Worm (Caenorhabditis elegans): ENCODE measurements around the gene nhr-118.

The nhr-118 gene

DNA sequence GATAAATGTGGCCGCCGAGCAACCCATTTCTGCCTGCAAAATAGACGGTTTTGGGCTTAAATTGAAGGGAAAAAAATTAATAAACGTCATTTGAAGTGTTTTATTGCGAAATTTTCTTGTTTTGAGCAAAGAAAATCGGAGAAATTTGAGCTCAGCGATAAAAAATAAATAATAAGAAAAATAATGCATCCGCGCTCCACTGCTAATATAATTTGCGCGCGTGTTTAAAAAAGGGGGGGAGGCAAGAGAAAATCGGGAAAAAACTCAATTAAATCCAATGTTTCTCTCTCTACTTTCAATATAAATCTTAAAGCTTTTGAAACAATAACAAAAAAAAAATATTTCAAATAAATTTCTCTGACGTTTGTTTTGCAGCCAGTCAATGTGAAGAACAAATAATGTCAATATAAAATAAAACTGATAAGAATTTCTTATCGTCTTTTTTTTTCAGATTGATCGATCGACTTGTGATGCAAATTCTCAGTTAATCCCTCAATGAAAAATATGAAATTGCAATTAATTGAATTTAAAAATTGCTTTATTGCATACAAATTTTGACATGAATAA, 43.0 kb downstream of the nhr-118 start, which contains the start of gene rft-2:
Gene rft-2 (minus strand): TSS at position 41 of the 567 bp plus-strand sequence.
- no peak for TF ChIP-seq vab-7 (GFP tag; IDR thresholded peaks at IDR 0.05)
- TF ChIP-seq nhr-10 (tag; optimal IDR thresholded peaks at IDR 0.05), result no peak
- TF ChIP-seq ceh-32 (tag; optimal IDR thresholded peaks at IDR 0.05; ENCODE audit: poor library complexity), result no peak
- TF ChIP-seq ZK337.2 (GFP tag; IDR thresholded peaks at IDR 0.05), result no peak
- TF ChIP-seq lin-15B (tag; optimal IDR thresholded peaks at IDR 0.05), result no peak
- TF ChIP-seq duxl-1 (tag; optimal IDR thresholded peaks at IDR 0.05; ENCODE audit: poor library complexity), result no peak
- no peak for TF ChIP-seq unc-62 (GFP tag; optimal IDR thresholded peaks at IDR 0.05 in 1 of 2)
- TF ChIP-seq unc-62 (tag; optimal IDR thresholded peaks at IDR 0.05), result no peak
- TF ChIP-seq madf-9 (GFP tag; conservative IDR thresholded peaks at IDR 0.05), result no peak
- TF ChIP-seq F26F4.8 (GFP tag; conservative IDR thresholded peaks at IDR 0.05), result no peak
- TF ChIP-seq F49E8.2 (tag; optimal IDR thresholded peaks at IDR 0.05; ENCODE audit: borderline replicate concordance), result no peak
- TF ChIP-seq set-16 (GFP tag; IDR thresholded peaks at IDR 0.05), result no peak
- TF ChIP-seq daf-8 (GFP tag; IDR thresholded peaks at IDR 0.05), result no peak
- no peak for TF ChIP-seq pqm-1 (tag; optimal IDR thresholded peaks at IDR 0.05)
- no peak for TF ChIP-seq snpc-4 (tag; optimal IDR thresholded peaks at IDR 0.05)
- no peak for TF ChIP-seq cey-2 (tag; optimal IDR thresholded peaks at IDR 0.05; ENCODE audit: borderline replicate concordance, insufficient read depth)
- TF ChIP-seq snpc-1.2 (GFP tag; IDR thresholded peaks at IDR 0.05), result no peak
- no peak for TF ChIP-seq spr-3 (GFP tag; optimal IDR thresholded peaks at IDR 0.05)
- no peak for TF ChIP-seq ceh-20 (GFP tag; IDR thresholded peaks at IDR 0.05)
- no peak for TF ChIP-seq daf-16 (GFP tag; optimal IDR thresholded peaks at IDR 0.05)
- peak; percentile 54 for TF ChIP-seq daf-16 (tag; optimal IDR thresholded peaks at IDR 0.05)
- TF ChIP-seq dmd-6 (GFP tag; IDR thresholded peaks at IDR 0.05), result no peak
- no peak for TF ChIP-seq egl-43 (GFP tag; IDR thresholded peaks at IDR 0.05)
- peak; percentile 9 for TF ChIP-seq F37D6.2 (tag; optimal IDR thresholded peaks at IDR 0.05)
- TF ChIP-seq ceh-82 (tag; optimal IDR thresholded peaks at IDR 0.05), result no peak
- peak; percentile 24 for TF ChIP-seq fkh-10 (GFP tag; optimal IDR thresholded peaks at IDR 0.05)
- TF ChIP-seq nhr-6 (tag; optimal IDR thresholded peaks at IDR 0.05), result no peak
- peak; percentile 45; the same call in 1 of the 2 replicates for TF ChIP-seq hmg-1.1 (GFP tag; IDR thresholded peaks at IDR 0.05)
- no peak for TF ChIP-seq gei-8 (GFP tag; optimal IDR thresholded peaks at IDR 0.05)
- no peak for TF ChIP-seq lim-7 (GFP tag; IDR thresholded peaks at IDR 0.05)
- TF ChIP-seq Y5F2A.4 (GFP tag; optimal IDR thresholded peaks at IDR 0.05), result no peak
- TF ChIP-seq daf-12 (tag; optimal IDR thresholded peaks at IDR 0.05), result no peak
- TF ChIP-seq Y48G9A.11 (GFP tag; IDR thresholded peaks at IDR 0.05), result no peak
- no peak for TF ChIP-seq Y75B8A.6 (GFP tag; IDR thresholded peaks at IDR 0.05)
- TF ChIP-seq nhr-102 (tag; optimal IDR thresholded peaks at IDR 0.05), result peak; percentile 13
- TF ChIP-seq zip-2 (tag; optimal IDR thresholded peaks at IDR 0.05), result no peak
- no peak for TF ChIP-seq lin-13 (GFP tag; optimal IDR thresholded peaks at IDR 0.05)
- TF ChIP-seq zip-11 (GFP tag; IDR thresholded peaks at IDR 0.05), result no peak
- no peak for TF ChIP-seq ctbp-1 (GFP tag; IDR thresholded peaks at IDR 0.05)
- no peak for TF ChIP-seq fos-1 (tag; optimal IDR thresholded peaks at IDR 0.05)
- no peak for TF ChIP-seq skn-1 (tag; optimal IDR thresholded peaks at IDR 0.05)
- TF ChIP-seq ZK546.5 (tag; optimal IDR thresholded peaks at IDR 0.05), result no peak
- TF ChIP-seq lin-29 (GFP tag; IDR thresholded peaks at IDR 0.05), result no peak
- no peak for TF ChIP-seq sdz-12 (GFP tag; optimal IDR thresholded peaks at IDR 0.05)
- no peak for TF ChIP-seq R02D3.7 (tag; optimal IDR thresholded peaks at IDR 0.05)
- TF ChIP-seq arid-1 (GFP tag; conservative IDR thresholded peaks at IDR 0.05), result no peak
- no peak for TF ChIP-seq lin-1 (GFP tag; IDR thresholded peaks at IDR 0.05)
- no peak for TF ChIP-seq ama-1 (optimal IDR thresholded peaks at IDR 0.05)
- TF ChIP-seq mdt-29 (GFP tag; IDR thresholded peaks at IDR 0.05), result no peak
- no peak for TF ChIP-seq spr-1 (tag; optimal IDR thresholded peaks at IDR 0.05)
- TF ChIP-seq nhr-25 (tag; optimal IDR thresholded peaks at IDR 0.05; ENCODE audit: borderline replicate concordance, insufficient read depth), result no peak
- TF ChIP-seq daf-19 (GFP tag; conservative IDR thresholded peaks at IDR 0.05), result no peak

Measured in whole organism, L4 larva.